Worm (Caenorhabditis elegans): Measurements from ENCODE around the gene egas-4.

Gene egas-4

ce11 chrIV:7507305-7507704, 9.7 kb upstream of the egas-4 start (continued):
- TF ChIP-seq nfya-1 (tag; optimal IDR thresholded peaks at IDR 0.05; ENCODE audit: insufficient read depth) (no peak), pha-4 (tag; optimal IDR thresholded peaks at IDR 0.05) (peak; percentile 66), tbx-2 (tag; optimal IDR thresholded peaks at IDR 0.05) (no peak), mml-1 (tag; optimal IDR thresholded peaks at IDR 0.05) (no peak), skn-1 (tag; optimal IDR thresholded peaks at IDR 0.05) (no peak), egl-5 (tag; optimal IDR thresholded peaks at IDR 0.05) (no peak)

DNA sequence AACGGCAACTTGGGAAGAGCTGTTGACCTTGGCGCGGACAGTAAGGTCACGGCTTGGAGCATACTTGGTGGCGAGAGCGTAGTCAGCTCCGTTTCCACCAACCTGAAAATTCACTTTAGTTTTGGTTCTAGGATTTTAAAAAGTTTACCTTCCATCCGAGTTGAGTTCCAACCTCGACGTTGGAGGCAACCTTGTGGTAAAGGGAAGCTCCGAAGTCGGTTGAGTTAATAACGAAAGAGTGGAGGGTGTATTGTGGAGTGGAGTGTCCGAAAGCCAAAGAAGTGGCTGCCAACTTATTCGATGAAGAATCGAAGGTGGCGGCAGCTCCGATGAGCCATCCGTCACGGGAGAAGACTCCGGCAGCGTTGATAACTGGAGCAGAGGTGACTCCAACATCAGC, 9.1 kb upstream of the egas-4 start:
- TF ChIP-seq tbx-2 (tag; optimal IDR thresholded peaks at IDR 0.05), result no peak
- TF ChIP-seq lsy-12 (tag; optimal IDR thresholded peaks at IDR 0.05), result no peak
- TF ChIP-seq fos-1 (tag; optimal IDR thresholded peaks at IDR 0.05), result no peak
- TF ChIP-seq fkh-2 (tag; optimal IDR thresholded peaks at IDR 0.05), result no peak
- TF ChIP-seq ztf-11 (tag; optimal IDR thresholded peaks at IDR 0.05), result no peak
- no peak for TF ChIP-seq pqm-1 (tag; optimal IDR thresholded peaks at IDR 0.05)
- TF ChIP-seq nhr-77 (tag; optimal IDR thresholded peaks at IDR 0.05), result no peak
- TF ChIP-seq ceh-9 (tag; optimal IDR thresholded peaks at IDR 0.05), result no peak
- TF ChIP-seq skn-1 (tag; optimal IDR thresholded peaks at IDR 0.05), result no peak
- no peak for TF ChIP-seq fkh-10 (GFP tag; optimal IDR thresholded peaks at IDR 0.05)
- no peak for TF ChIP-seq ceh-28 (tag; optimal IDR thresholded peaks at IDR 0.05)
- no peak for TF ChIP-seq ZK546.5 (tag; optimal IDR thresholded peaks at IDR 0.05)
- TF ChIP-seq ceh-16 (tag; optimal IDR thresholded peaks at IDR 0.05), result no peak

DNA sequence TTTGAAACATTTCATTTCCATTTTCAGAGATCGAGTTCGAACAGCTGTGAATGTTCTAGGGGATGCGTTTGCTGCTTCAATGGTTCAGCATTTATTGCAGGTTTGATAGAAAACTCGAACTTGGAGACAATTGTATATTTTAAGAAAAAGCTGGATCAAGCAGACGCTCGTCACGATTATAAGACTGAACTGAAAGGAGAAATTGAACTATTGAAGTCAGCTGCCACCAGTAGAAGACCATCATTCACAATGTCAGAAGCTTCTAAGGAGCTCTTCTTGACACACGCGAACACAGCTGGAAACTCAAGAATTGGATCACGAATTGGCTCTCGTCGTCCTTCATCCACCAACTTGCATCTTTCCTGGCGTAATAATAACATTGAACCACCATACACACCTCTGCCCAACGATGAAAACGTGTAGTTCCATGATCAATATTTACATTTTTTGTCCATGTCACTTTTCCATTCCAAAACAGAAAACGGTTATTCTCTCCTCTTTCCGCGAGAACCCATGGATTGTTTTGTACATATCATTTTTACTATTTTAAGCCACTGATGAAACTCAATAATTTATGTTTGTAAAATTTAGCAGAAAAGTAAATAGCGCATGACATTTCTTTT, 8.3 kb upstream of the egas-4 start:
- peak; percentile 4 for TF ChIP-seq pqm-1 (tag; optimal IDR thresholded peaks at IDR 0.05)
- peak; percentile 25 for TF ChIP-seq lin-39 (tag; optimal IDR thresholded peaks at IDR 0.05)
- peak; percentile 65 for TF ChIP-seq pha-4 (tag; optimal IDR thresholded peaks at IDR 0.05)
- TF ChIP-seq nhr-25 (tag; optimal IDR thresholded peaks at IDR 0.05), result no peak
- TF ChIP-seq aly-2 (tag; optimal IDR thresholded peaks at IDR 0.05), result peak; percentile 44
- peak; percentile 30 for TF ChIP-seq R02D3.7 (tag; optimal IDR thresholded peaks at IDR 0.05)
- TF ChIP-seq nhr-43 (tag; optimal IDR thresholded peaks at IDR 0.05; ENCODE audit: poor library complexity, severe bottlenecking), result peak; percentile 54
- TF ChIP-seq lsy-12 (tag; optimal IDR thresholded peaks at IDR 0.05), result peak; percentile 48
- peak; percentile 95 for TF ChIP-seq ama-1 (optimal IDR thresholded peaks at IDR 0.05)
- peak; percentile 38 for TF ChIP-seq elt-2 (tag; optimal IDR thresholded peaks at IDR 0.05)
- TF ChIP-seq ceh-82 (tag; optimal IDR thresholded peaks at IDR 0.05), result no peak

DNA sequence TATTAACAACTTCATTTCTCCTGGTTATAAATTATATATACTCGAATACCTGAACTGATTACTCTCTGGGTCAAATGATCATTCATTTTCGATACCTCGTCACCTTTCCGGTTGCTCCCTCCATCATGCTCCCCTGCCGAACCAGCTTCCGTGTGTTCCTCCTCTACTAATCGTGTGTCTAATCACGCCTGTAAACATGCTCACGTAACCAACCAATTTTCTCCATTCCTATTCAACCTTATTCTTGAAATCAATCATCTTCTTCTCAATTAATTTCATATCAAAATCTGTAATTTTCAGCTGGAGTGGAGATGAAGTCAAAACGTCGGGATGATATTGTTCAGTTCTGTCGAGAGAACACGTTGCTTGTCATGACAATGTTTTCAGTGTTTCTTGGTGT, 5.7 kb upstream of the egas-4 start, which contains the start of gene glt-6:
glt-6 (plus strand) TSS at position 301 of the 400 bp plus-strand sequence.
- no peak for TF ChIP-seq lin-15B (tag; optimal IDR thresholded peaks at IDR 0.05)
- no peak for TF ChIP-seq lsy-12 (tag; optimal IDR thresholded peaks at IDR 0.05)
- no peak for TF ChIP-seq ztf-4 (tag; optimal IDR thresholded peaks at IDR 0.05)
- TF ChIP-seq pha-4 (tag; optimal IDR thresholded peaks at IDR 0.05), result no peak
- TF ChIP-seq aly-2 (tag; optimal IDR thresholded peaks at IDR 0.05), result no peak
- TF ChIP-seq nhr-237 (tag; optimal IDR thresholded peaks at IDR 0.05), result no peak
- TF ChIP-seq elt-2 (tag; optimal IDR thresholded peaks at IDR 0.05), result no peak
- no peak for TF ChIP-seq ama-1 (optimal IDR thresholded peaks at IDR 0.05)

DNA sequence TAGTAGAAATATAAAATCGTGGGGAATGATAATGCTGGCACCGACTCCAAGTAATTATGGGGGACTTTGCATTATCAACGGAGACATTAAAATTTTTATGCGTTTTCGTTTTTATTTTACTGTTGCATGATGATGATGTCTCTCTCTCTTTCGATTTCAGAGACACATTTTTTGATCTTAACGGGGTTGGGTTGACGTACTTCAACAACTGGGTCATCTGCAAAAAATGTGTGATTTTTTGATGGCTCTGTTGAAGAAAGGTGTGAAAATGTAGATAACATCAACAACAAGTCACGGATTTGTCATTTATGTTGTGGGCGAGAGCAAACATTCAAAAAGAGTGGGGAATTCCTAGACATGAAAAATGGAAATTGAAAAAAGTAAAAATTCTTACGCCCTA, 3.7 kb upstream of the egas-4 start, which contains the start of gene F55G1.15:
F55G1.15 (minus strand) TSS at position 101 of the 400 bp plus-strand sequence.
- TF ChIP-seq mdl-1 (tag; optimal IDR thresholded peaks at IDR 0.05) (no peak), elt-2 (tag; optimal IDR thresholded peaks at IDR 0.05) (peak; percentile 46), ceh-28 (tag; optimal IDR thresholded peaks at IDR 0.05) (no peak), ZK546.5 (tag; optimal IDR thresholded peaks at IDR 0.05) (no peak), unc-39 (tag; optimal IDR thresholded peaks at IDR 0.05) (no peak), R02D3.7 (tag; optimal IDR thresholded peaks at IDR 0.05) (no peak), nhr-11 (tag; optimal IDR thresholded peaks at IDR 0.05) (no peak)

DNA sequence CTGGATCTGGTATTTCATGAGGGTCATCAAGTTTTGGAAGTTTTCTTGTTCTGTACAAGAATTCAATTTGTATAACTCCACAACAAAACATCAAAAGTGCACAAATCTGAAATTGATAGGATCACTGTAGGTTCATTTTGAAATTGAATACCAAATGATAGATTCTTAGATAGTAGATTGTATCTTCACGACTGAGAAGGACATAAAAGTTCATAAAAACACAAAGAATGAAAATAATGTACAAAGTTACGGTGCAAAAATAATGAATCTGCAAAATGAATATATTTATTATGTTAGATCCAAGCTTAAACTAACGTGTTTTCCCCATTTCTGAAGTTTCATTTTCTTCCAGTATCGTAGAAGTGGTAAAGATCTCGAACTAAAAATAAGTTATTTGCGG, 3.3 kb upstream of the egas-4 start:
- no peak for TF ChIP-seq ama-1 (optimal IDR thresholded peaks at IDR 0.05)
- TF ChIP-seq elt-1 (tag; optimal IDR thresholded peaks at IDR 0.05), result peak; percentile 64
